Fruit fly (Drosophila melanogaster): ENCODE data around the gene dos.

The dos gene

DNA sequence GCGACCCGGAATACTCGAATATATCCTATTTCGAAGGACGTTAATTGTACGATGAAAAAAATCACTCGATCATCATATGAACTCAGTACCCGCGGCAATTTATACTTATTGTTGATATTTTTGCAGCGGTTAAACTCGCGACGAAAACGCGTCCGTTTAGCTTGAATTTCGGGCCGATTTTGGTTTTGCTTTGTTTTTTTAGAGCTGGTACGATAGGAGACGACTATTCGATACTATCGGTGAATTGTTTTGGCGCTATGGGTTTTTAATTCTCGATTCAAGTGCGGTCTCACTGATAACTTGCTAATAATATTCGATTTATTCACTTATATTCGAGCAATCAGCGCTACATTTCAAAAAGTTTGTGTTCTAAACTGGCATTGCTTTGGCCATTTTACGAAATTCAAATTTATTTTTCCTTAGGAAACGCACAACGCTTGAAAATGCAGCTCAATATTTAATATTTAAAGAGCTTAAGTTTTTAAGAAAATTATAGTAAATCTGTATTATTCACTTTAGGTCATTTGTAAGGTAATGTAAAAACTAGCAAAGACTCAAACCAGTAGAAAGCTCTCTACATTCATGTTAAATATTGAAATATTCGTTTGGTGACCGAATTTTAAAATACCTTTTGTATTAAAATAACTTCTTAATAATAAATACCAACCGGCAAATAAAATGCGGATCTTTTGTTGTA, 34.9 kb upstream of the dos start, which contains the start of gene Spn (continued):
- no peak for TF ChIP-seq gem (tag; optimal IDR thresholded peaks at IDR 0.05)
- peak; percentile 93 for TF ChIP-seq Med (GFP tag)
- no peak for TF ChIP-seq toy (GFP tag; IDR thresholded peaks at IDR 0.05)
- peak; percentile 96 for TF ChIP-seq Doc3 (GFP tag; IDR thresholded peaks at IDR 0.05; ENCODE audit: partially characterized antibody)
- TF ChIP-seq CG4820 (GFP tag; optimal IDR thresholded peaks at IDR 0.05), result no peak
- TF ChIP-seq fu2 (GFP tag; optimal IDR thresholded peaks at IDR 0.05), result no peak
- TF ChIP-seq wor (GFP tag; IDR thresholded peaks at IDR 0.05), result no peak
- no peak for TF ChIP-seq CG6683 (GFP tag; optimal IDR thresholded peaks at IDR 0.05)
- peak in 1 of 3 experiments; percentile 81 for TF ChIP-seq Stat92E (GFP tag; optimal IDR thresholded peaks at IDR 0.05)
- TF ChIP-seq bowl (GFP tag; IDR thresholded peaks at IDR 0.05), result no peak
- no peak for TF ChIP-seq Aef1 (GFP tag; IDR thresholded peaks at IDR 0.05)
- no peak for TF ChIP-seq CG2678 (tag; optimal IDR thresholded peaks at IDR 0.05)
- TF ChIP-seq unc-4 (GFP tag; IDR thresholded peaks at IDR 0.05; ENCODE audit: partially characterized antibody), result peak; percentile 95
- TF ChIP-seq CG13287 (GFP tag; IDR thresholded peaks at IDR 0.05; ENCODE audit: partially characterized antibody), result peak; percentile 99
- TF ChIP-seq CG15514 (GFP tag; optimal IDR thresholded peaks at IDR 0.05), result peak; percentile 74
- TF ChIP-seq ERR (GFP tag; optimal IDR thresholded peaks at IDR 0.05), result no peak
- no peak for TF ChIP-seq dmrt11E (tag; optimal IDR thresholded peaks at IDR 0.05)
- no peak for TF ChIP-seq Rx (GFP tag; IDR thresholded peaks at IDR 0.05)
- TF ChIP-seq CG34224 (GFP tag; IDR thresholded peaks at IDR 0.05; ENCODE audit: partially characterized antibody), result peak; percentile 98
- no peak for TF ChIP-seq Eip74EF (GFP tag; optimal IDR thresholded peaks at IDR 0.05)
- peak; percentile 50 for TF ChIP-seq salm (tag; optimal IDR thresholded peaks at IDR 0.05)
- no peak for TF ChIP-seq CG18011 (GFP tag; optimal IDR thresholded peaks at IDR 0.05)
- TF ChIP-seq nerfin-1 (tag; optimal IDR thresholded peaks at IDR 0.05), result no peak
- no peak for TF ChIP-seq CG17328 (GFP tag; IDR thresholded peaks at IDR 0.05)
- TF ChIP-seq mirr (GFP tag; optimal IDR thresholded peaks at IDR 0.05), result no peak
- no peak for TF ChIP-seq CG31441 (GFP tag; IDR thresholded peaks at IDR 0.05)
- TF ChIP-seq caup (GFP tag; optimal IDR thresholded peaks at IDR 0.05; ENCODE audit: severe bottlenecking), result peak; percentile 35
- no peak for TF ChIP-seq Bdp1 (GFP tag; optimal IDR thresholded peaks at IDR 0.05)
- no peak for TF ChIP-seq CG32772 (GFP tag; IDR thresholded peaks at IDR 0.05)
- TF ChIP-seq h (optimal IDR thresholded peaks at IDR 0.05), result no peak
- TF ChIP-seq CG2875 (GFP tag; optimal IDR thresholded peaks at IDR 0.05), result no peak
- TF ChIP-seq ci (GFP tag; IDR thresholded peaks at IDR 0.05), result peak; percentile 49; the same call in 1 of the 3 replicates
- TF ChIP-seq CG15073 (GFP tag; optimal IDR thresholded peaks at IDR 0.05), result no peak
- TF ChIP-seq CG2712 (tag; optimal IDR thresholded peaks at IDR 0.05), result peak; percentile 39
- no peak for TF ChIP-seq CG13296 (GFP tag; optimal IDR thresholded peaks at IDR 0.05)
- TF ChIP-seq CG30403 (GFP tag; optimal IDR thresholded peaks at IDR 0.05), result peak; percentile 46
- peak; percentile 96 for TF ChIP-seq CG2129 (GFP tag; IDR thresholded peaks at IDR 0.05; ENCODE audit: partially characterized antibody)
- no peak for TF ChIP-seq sisA (GFP tag; IDR thresholded peaks at IDR 0.05)
- no peak for TF ChIP-seq vfl (GFP tag; optimal IDR thresholded peaks at IDR 0.05)
- no peak for TF ChIP-seq CG31224 (GFP tag; IDR thresholded peaks at IDR 0.05)
- no peak for TF ChIP-seq CG10274 (GFP tag; optimal IDR thresholded peaks at IDR 0.05)
- TF ChIP-seq ewg (GFP tag; optimal IDR thresholded peaks at IDR 0.05), result peak; percentile 21
- no peak for TF ChIP-seq sim (GFP tag; IDR thresholded peaks at IDR 0.05)
- TF ChIP-seq BtbVII (GFP tag; optimal IDR thresholded peaks at IDR 0.05), result no peak
- TF ChIP-seq fd102C (GFP tag; optimal IDR thresholded peaks at IDR 0.05), result no peak
- no peak; the same call in 1 of the 2 replicates for TF ChIP-seq stc (GFP tag; IDR thresholded peaks at IDR 0.05)
- no peak for TF ChIP-seq Atf6 (GFP tag; IDR thresholded peaks at IDR 0.05)
- TF ChIP-seq CkIIα-i1 (GFP tag; IDR thresholded peaks at IDR 0.05), result no peak
- peak; percentile 99 for TF ChIP-seq hbn (GFP tag; IDR thresholded peaks at IDR 0.05; ENCODE audit: partially characterized antibody)
